Fruit fly (Drosophila melanogaster) whole organism, wandering third instar larva: ENCODE data around the gene CG15370.

Source experiments
- Abd-B ChIP-seq: fragments of >200 bp; optimal IDR thresholded peaks from 2 replicates; lab custom pipeline; 2017; ENCODE audit warnings: missing biosample characterization, missing genetic modification characterization
- Dfd ChIP-seq: fragments of >200 bp; optimal IDR thresholded peaks from 2 replicates; lab custom pipeline; 2017; ENCODE audit warnings: missing biosample characterization, missing genetic modification characterization
- Jra ChIP-seq: sonication (Bioruptor generic); optimal IDR thresholded peaks from 2 replicates; lab custom pipeline; 2016; ENCODE audit warnings: missing biosample characterization, missing genetic modification characterization
- N ChIP-seq: fragments of >200 bp; optimal IDR thresholded peaks from 2 replicates; lab custom pipeline; 2018; ENCODE audit warnings: missing biosample characterization, missing external identifiers, missing genetic modification characterization
- dsf ChIP-seq: sonication (Bioruptor generic); optimal IDR thresholded peaks from 2 replicates; lab custom pipeline; 2016; ENCODE audit warnings: missing biosample characterization, missing genetic modification characterization, borderline replicate concordance
- ey ChIP-seq: fragments of 200-800 bp; sonication (Bioruptor generic); optimal IDR thresholded peaks from 2 replicates; lab custom pipeline; 2016; ENCODE audit warnings: missing biosample characterization, missing genetic modification characterization
- h ChIP-seq: fragments of 200-800 bp; sonication (Bioruptor generic); optimal IDR thresholded peaks from 3 replicates; lab custom pipeline; 2016; ENCODE audit warnings: missing biosample characterization, mild to moderate bottlenecking, missing genetic modification characterization
- pan ChIP-seq: fragments of >200 bp; optimal IDR thresholded peaks from 2 replicates; lab custom pipeline; 2017
- psq ChIP-seq: fragments of 200-800 bp; sonication (Bioruptor generic); optimal IDR thresholded peaks from 3 replicates; lab custom pipeline; 2017; ENCODE audit warnings: missing biosample characterization, mild to moderate bottlenecking, missing genetic modification characterization, moderate library complexity

dm6 chrX:9191357-9191756, 33.9 kb upstream of the CG15370 start, which contains the start of gene CG12057:
- TF ChIP-seq h (GFP tag; lab: Kevin White, UChicago) (no peak), psq (no peak), N (GFP tag; lab: Kevin White, UChicago) (no peak), ey (no peak), Dfd (GFP tag; lab: Kevin White, UChicago) (no peak), dsf (GFP tag; lab: Kevin White, UChicago) (no peak), Abd-B (GFP tag; lab: Kevin White, UChicago) (no peak), pan (lab: Kevin White, UChicago) (no peak), Jra (GFP tag; lab: Kevin White, UChicago) (no peak)
